Fruit fly (Drosophila melanogaster) whole organism: Measurements from ENCODE around the gene Hsp70Ba.
"Not testable (repeated sequence)": the region's sequence is repeated elsewhere in the genome, so short reads cannot be mapped to it uniquely, and the experiment has no call there.

Experiments used
- CG8478 ChIP-seq: fragments of >200 bp; optimal IDR thresholded peaks from 2 replicates; lab custom pipeline; 2018; ENCODE audit warnings: inconsistent platforms
- Dll ChIP-seq: fragments of >200 bp; optimal IDR thresholded peaks from 2 replicates; lab custom pipeline; 2017
- EcR ChIP-seq, 2 experiments: fragments of >200 bp; optimal IDR thresholded peaks; 2 replicates each; lab custom pipeline; 2017; ENCODE audit warnings: missing biosample characterization in 2 of 2, missing genetic modification characterization in 2 of 2, missing genetic modification reagents in 2 of 2
- pan ChIP-seq: fragments of >200 bp; optimal IDR thresholded peaks from 2 replicates; lab custom pipeline; 2017
- psq ChIP-seq: fragments of >200 bp; optimal IDR thresholded peaks from 2 replicates; lab custom pipeline; 2017
- usp ChIP-seq: fragments of >200 bp; optimal IDR thresholded peaks from 2 replicates; lab custom pipeline; 2017; ENCODE audit warnings: missing biosample characterization, missing genetic modification characterization, mixed read lengths

Gene Hsp70Ba

DNA sequence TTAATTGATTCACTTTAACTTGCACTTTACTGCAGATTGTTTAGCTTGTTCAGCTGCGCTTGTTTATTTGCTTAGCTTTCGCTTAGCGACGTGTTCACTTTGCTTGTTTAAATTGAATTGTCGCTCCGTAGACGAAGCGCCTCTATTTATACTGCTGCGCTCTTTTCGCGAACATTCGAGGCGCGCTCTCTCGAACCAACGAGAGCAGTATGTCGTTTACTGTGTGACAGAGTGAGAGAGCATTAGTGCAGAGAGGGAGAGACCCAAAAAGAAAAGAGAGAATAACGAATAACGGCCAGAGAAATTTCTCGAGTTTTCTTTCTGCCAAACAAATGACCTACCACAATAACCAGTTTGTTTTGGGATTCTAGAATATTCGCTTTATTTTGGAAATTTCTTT lies at the start of gene Hsp70Ba:
TSS of gene Hsp70Ba (minus strand) at position 102 of the 400 bp plus-strand sequence.
- TF ChIP-seq Dll, CG8478, pan (lab: Kevin White, UChicago): not testable (repeated sequence)

DNA sequence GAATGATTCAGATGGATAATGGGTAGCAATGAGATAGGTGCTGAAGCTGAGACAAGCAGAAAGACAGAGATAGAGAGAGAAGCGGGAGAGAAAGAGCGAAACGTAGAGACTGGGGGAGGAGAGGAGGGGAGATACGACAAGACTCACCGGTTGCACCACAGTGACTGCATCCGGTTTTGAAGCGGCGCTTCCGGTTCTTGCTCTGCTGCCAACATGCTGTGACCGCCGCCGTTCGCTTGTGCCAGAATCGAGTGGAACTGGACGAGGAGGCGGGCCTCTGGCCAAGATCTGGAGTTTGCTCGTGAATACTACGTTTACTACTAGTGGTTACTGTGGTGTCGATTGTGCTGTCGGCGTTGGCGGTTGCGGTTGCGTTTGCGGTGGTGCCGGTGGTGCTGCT lies 47.4 kb upstream of the Hsp70Ba start:
- TF ChIP-seq CG8478 (lab: Kevin White, UChicago) (no peak), Dll (lab: Kevin White, UChicago) (no peak), psq (lab: Kevin White, UChicago) (no peak), EcR (GFP tag; optimal IDR thresholded peaks at IDR 0.05; lab: Kevin White, UChicago) (no peak), pan (lab: Kevin White, UChicago) (no peak)

DNA sequence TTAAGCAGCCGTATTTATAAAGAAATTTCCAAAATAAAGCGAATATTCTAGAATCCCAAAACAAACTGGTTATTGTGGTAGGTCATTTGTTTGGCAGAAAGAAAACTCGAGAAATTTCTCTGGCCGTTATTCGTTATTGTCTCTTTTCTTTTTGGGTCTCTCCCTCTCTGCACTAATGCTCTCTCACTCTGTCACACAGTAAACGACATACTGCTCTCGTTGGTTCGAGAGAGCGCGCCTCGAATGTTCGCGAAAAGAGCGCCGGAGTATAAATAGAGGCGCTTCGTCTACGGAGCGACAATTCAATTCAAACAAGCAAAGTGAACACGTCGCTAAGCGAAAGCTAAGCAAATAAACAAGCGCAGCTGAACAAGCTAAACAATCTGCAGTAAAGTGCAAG lies 41.2 kb upstream of the Hsp70Ba start, which contains the start of gene Hsp70Bc:
TSS of gene Hsp70Bc (plus strand) at position 301 of the 400 bp plus-strand sequence.
- TF ChIP-seq EcR (GFP tag; optimal IDR thresholded peaks at IDR 0.05; lab: Kevin White, UChicago); Dll (lab: Kevin White, UChicago); CG8478 (lab: Kevin White, UChicago): not testable (repeated sequence)

DNA sequence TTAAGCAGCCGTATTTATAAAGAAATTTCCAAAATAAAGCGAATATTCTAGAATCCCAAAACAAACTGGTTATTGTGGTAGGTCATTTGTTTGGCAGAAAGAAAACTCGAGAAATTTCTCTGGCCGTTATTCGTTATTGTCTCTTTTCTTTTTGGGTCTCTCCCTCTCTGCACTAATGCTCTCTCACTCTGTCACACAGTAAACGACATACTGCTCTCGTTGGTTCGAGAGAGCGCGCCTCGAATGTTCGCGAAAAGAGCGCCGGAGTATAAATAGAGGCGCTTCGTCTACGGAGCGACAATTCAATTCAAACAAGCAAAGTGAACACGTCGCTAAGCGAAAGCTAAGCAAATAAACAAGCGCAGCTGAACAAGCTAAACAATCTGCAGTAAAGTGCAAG lies 37.9 kb upstream of the Hsp70Ba start, which contains the start of gene Hsp70Bb:
TSS of gene Hsp70Bb (plus strand) at position 301 of the 400 bp plus-strand sequence.
- not testable (repeated sequence) for TF ChIP-seq usp (GFP tag; lab: Kevin White, UChicago); EcR (GFP tag; optimal IDR thresholded peaks at IDR 0.05; lab: Kevin White, UChicago); psq (lab: Kevin White, UChicago)

DNA sequence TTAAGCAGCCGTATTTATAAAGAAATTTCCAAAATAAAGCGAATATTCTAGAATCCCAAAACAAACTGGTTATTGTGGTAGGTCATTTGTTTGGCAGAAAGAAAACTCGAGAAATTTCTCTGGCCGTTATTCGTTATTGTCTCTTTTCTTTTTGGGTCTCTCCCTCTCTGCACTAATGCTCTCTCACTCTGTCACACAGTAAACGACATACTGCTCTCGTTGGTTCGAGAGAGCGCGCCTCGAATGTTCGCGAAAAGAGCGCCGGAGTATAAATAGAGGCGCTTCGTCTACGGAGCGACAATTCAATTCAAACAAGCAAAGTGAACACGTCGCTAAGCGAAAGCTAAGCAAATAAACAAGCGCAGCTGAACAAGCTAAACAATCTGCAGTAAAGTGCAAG lies 34.6 kb upstream of the Hsp70Ba start, which contains the start of gene Hsp70Bbb:
TSS of gene Hsp70Bbb (plus strand) at position 301 of the 400 bp plus-strand sequence.
- TF ChIP-seq Dll (lab: Kevin White, UChicago); usp (GFP tag; lab: Kevin White, UChicago); psq (lab: Kevin White, UChicago): not testable (repeated sequence)

DNA sequence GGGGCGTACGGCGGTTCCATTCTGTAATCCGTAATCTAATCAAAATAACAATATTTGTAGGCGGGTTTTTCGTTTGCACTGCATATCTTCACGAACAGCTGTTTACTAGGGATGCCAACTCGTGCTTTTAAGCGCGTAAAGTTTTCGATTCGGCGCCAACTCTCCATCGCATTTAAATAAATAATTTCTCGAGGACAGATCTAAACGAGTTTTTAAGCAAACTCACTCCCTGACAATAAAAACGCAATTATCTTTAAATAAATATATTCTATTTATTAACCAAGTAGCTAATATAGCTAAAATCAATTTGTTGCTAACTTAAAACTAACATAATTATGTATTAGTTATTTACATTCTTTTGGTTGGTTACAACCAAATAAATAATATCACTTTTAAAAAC lies 2.4 kb downstream of the Hsp70Ba start, which contains the start of gene CG5608:
TSS of gene CG5608 (minus strand) at position 101 of the 400 bp plus-strand sequence.
- not testable (repeated sequence) for TF ChIP-seq CG8478 (lab: Kevin White, UChicago); pan (lab: Kevin White, UChicago); EcR (GFP tag; optimal IDR thresholded peaks at IDR 0.05; lab: Kevin White, UChicago)

DNA sequence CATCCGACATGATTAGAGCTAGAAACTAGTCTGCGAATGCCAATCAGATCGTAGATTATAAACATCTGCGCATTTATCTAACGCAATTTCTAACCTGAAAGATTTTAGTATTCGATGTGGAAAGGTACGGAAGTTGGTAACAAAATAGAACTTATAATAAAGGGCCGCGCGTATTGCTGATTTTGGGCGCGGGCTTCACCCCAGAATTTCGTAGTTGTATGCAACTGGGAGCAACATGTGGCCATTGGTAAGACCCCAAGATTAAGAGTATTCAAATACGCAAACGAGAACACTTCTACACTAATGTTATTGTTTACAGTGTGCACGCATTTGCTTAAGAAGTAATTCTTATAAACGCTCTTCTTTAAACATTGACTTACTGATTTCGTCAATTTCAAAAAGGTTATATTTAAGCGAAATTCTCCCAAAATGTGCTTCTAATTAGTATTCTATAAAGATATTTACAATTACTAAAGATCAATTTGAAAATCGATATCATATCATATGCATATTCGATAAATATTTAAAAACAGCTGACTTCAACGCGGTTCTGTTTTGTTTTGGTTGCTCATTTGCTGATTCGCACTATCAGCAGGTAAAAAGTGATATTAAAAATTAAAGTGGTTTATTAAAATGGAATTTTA lies 7.6 kb downstream of the Hsp70Ba start, which contains the start of the genes CG5961 and Polr3C:
TSS of gene CG5961 (minus strand) at position 416 of the 644 bp plus-strand sequence.
TSS of gene Polr3C (plus strand) at position 536 of the 644 bp plus-strand sequence.
- TF ChIP-seq psq (lab: Kevin White, UChicago) (no peak), CG8478 (lab: Kevin White, UChicago) (no peak), pan (lab: Kevin White, UChicago) (no peak), Dll (lab: Kevin White, UChicago) (no peak), EcR (GFP tag; optimal IDR thresholded peaks at IDR 0.05; lab: Kevin White, UChicago) (no peak), usp (GFP tag; lab: Kevin White, UChicago) (no peak)

DNA sequence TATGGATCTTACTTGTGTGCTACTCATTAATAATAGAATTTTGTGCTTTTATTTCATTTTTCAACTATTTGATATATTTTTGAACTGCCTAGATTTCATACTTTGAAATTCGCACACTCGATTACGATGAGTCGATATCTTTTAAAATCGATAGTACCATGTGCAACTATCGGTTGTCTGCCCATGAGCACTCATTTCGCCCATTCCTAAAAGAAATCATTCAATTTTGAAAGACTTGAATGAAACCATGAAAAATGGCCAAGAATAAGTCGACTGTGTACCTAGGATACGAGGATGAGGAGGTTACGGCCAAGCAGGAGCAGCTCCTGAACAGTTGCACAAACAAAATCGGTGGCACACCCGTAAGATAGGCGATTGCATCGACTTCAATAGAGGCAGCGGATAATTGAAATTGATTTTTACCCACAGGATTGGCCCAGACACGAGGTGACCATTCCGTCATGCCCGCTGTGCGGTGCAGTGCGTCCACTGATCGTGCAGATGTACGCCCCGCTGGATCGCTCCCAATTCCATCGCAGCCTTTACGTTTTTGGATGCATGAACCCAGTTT lies 11.1 kb downstream of the Hsp70Ba start, which contains the start of gene trus:
TSS of gene trus (plus strand) at position 204 of the 571 bp plus-strand sequence.
- TF ChIP-seq CG8478 (lab: Kevin White, UChicago) (no peak), Dll (lab: Kevin White, UChicago) (no peak), usp (GFP tag; lab: Kevin White, UChicago) (no peak), EcR (GFP tag; optimal IDR thresholded peaks at IDR 0.05; lab: Kevin White, UChicago) (no peak), pan (lab: Kevin White, UChicago) (no peak), psq (lab: Kevin White, UChicago) (no peak)

DNA sequence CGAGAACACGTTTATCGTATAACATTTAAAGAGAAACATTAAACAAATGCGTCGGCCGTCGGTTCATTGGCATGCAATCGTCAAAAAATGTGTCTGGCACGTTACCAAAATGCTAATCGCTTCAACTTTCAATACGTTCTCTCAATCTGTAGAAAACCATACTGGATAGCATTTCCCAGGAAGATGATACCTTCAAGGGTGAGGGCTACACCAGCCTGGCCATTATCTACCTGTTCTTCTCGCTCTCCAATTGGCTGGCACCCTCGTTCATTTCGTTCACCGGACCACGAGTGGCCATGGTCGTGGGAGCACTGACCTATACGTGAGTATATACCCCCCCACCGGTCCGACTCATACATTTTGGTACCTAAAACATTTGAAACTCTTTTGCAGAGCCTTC lies 13.1 kb downstream of the Hsp70Ba start:
- TF ChIP-seq pan (lab: Kevin White, UChicago), result no peak
- no peak for TF ChIP-seq CG8478 (lab: Kevin White, UChicago)
- no peak for TF ChIP-seq usp (GFP tag; lab: Kevin White, UChicago)
- no peak for TF ChIP-seq Dll (lab: Kevin White, UChicago)
- TF ChIP-seq psq (lab: Kevin White, UChicago), result no peak
- no peak for TF ChIP-seq EcR (GFP tag; optimal IDR thresholded peaks at IDR 0.05; lab: Kevin White, UChicago)

DNA sequence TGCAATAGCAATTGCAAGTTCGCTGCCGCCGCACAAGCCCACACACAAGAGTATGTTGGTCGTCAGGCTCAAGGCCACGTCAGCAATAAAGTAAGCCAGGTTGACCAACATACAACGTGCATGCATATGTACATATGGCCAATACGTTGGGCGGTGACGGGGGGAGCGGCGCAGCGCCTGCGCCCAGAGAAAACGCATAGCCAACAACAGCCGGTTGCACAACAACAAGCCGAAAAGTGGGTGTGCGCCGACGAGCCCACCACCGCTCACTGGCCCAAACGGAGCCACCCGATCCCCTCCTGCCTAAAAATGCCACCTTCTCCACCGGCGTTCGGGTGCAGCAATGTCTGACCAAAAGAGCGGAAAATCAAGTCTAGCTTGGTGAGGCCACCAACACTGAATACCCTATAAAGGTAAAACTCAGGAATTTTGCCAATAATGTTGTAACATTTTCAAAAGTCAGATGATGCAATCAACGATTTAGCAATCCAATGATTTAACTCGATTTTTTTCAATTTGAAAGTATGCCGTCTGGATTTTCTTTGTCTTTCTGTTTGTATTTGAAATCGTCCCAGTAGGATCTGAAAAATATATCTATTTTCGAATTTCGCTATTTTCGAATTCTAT lies 15.6 kb downstream of the Hsp70Ba start, which contains the start of gene CG5509:
TSS of gene CG5509 (plus strand) at position 577 of the 627 bp plus-strand sequence.
- TF ChIP-seq psq (lab: Kevin White, UChicago) (no peak), usp (GFP tag; lab: Kevin White, UChicago) (no peak), Dll (lab: Kevin White, UChicago) (no peak), CG8478 (lab: Kevin White, UChicago) (no peak), EcR (GFP tag; optimal IDR thresholded peaks at IDR 0.05; lab: Kevin White, UChicago) (no peak), pan (lab: Kevin White, UChicago) (no peak)

DNA sequence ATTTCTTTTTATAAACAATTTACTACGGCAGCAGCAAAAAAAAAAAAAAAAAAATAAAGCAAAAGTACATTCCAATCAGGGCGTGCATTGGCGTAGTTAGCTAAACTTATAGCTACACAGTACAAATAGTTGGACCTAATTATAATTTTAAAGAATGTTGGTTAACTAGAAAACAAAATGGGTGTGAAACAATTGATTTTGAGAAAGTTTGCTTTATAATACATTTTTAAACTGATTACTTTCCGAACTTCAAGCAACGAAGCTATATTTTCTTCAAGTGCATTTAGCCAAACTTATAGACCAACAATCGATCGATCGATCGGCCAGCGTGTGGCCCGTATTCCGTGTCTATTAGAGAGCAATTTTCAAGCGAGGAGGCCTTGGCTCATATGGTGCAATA lies 16.2 kb downstream of the Hsp70Ba start:
- TF ChIP-seq Dll (lab: Kevin White, UChicago) (no peak), pan (lab: Kevin White, UChicago) (no peak), usp (GFP tag; lab: Kevin White, UChicago) (no peak), CG8478 (lab: Kevin White, UChicago) (no peak), EcR (GFP tag; optimal IDR thresholded peaks at IDR 0.05; lab: Kevin White, UChicago) (no peak), psq (lab: Kevin White, UChicago) (no peak)
